Fruit fly (Drosophila melanogaster) whole organism, embryonic: Measurements from ENCODE around the gene PH4alphaSG2.

ENCODE experiments used
- Abd-B ChIP-seq: fragments of 200-800 bp; sonication (Bioruptor generic); optimal IDR thresholded peaks from 2 replicates; lab custom pipeline; 2018; ENCODE audit warnings: missing biosample characterization, mild to moderate bottlenecking, missing genetic modification characterization, moderate library complexity
- Awh ChIP-seq: fragments of 200-800 bp; sonication (Bioruptor generic); IDR thresholded peaks from 2 replicates; pipeline ENCODE4, ENCODE4 v1.3.6; 2022; ENCODE audit warnings: missing biosample characterization, missing genetic modification characterization
- B-H1 ChIP-seq: fragments of 200-800 bp; sonication (Bioruptor generic); IDR thresholded peaks from 3 replicates; pipeline ENCODE4 v1.3.6; 2022; ENCODE audit warnings: missing biosample characterization, missing genetic modification characterization
- BEAF-32 ChIP-seq: fragments of 200-800 bp; sonication (Bioruptor generic); optimal IDR thresholded peaks from 3 replicates; lab custom pipeline; 2017; ENCODE audit warnings: missing biosample characterization, missing genetic modification characterization, mild to moderate bottlenecking, moderate library complexity, missing genetic modification reagents
- Bteb2 ChIP-seq: fragments of 200-800 bp; sonication (Bioruptor generic); optimal IDR thresholded peaks from 2 replicates; lab custom pipeline; 2016; ENCODE audit warnings: missing biosample characterization, missing genetic modification characterization
- CG10543 ChIP-seq: fragments of 200-800 bp; sonication (Bioruptor generic); optimal IDR thresholded peaks from 3 replicates; lab custom pipeline; 2017; ENCODE audit warnings: missing biosample characterization, mild to moderate bottlenecking, missing genetic modification characterization, moderate library complexity
- CG10654 ChIP-seq: fragments of 200-800 bp; sonication (Bioruptor generic); optimal IDR thresholded peaks from 2 replicates; lab custom pipeline; 2016; ENCODE audit warnings: missing biosample characterization, missing genetic modification characterization
- CG11093 ChIP-seq: fragments of 200-800 bp; sonication (Bioruptor generic); IDR thresholded peaks from 3 replicates; pipeline ENCODE4 v1.3.6; 2022; ENCODE audit warnings: missing biosample characterization, missing genetic modification characterization
- CG11504 ChIP-seq: fragments of 200-800 bp; sonication (Bioruptor generic); optimal IDR thresholded peaks from 3 replicates; lab custom pipeline; 2019; ENCODE audit warnings: missing biosample characterization, mild to moderate bottlenecking, missing genetic modification characterization, moderate library complexity
- CG13296 ChIP-seq: fragments of 200-800 bp; sonication (Bioruptor generic); optimal IDR thresholded peaks from 3 replicates; lab custom pipeline; 2018; ENCODE audit warnings: missing biosample characterization, mild to moderate bottlenecking, missing genetic modification characterization
- CG14014 ChIP-seq: fragments of 200-800 bp; sonication (Bioruptor generic); IDR thresholded peaks from 2 replicates; pipeline ENCODE4 v1.3.6; 2022; ENCODE audit warnings: missing biosample characterization, missing genetic modification characterization
- CG14667 ChIP-seq: fragments of 200-800 bp; sonication (Bioruptor generic); IDR thresholded peaks from 2 replicates; pipeline ENCODE4 v1.3.6; 2022; ENCODE audit warnings: missing biosample characterization, missing genetic modification characterization
- CG15011 ChIP-seq: fragments of 200-800 bp; sonication (Bioruptor generic); optimal IDR thresholded peaks from 3 replicates; lab custom pipeline; 2018; ENCODE audit warnings: missing biosample characterization, mild to moderate bottlenecking, missing genetic modification characterization
- CG15696 ChIP-seq: fragments of 200-800 bp; sonication (Bioruptor generic); optimal IDR thresholded peaks from 2 replicates; lab custom pipeline; 2019; ENCODE audit warnings: missing biosample characterization, mild to moderate bottlenecking, missing genetic modification characterization, moderate library complexity
- CG1602 ChIP-seq: fragments of 200-800 bp; sonication (Bioruptor generic); optimal IDR thresholded peaks from 3 replicates; lab custom pipeline; 2016; ENCODE audit warnings: missing biosample characterization, missing genetic modification characterization
- CG16863 ChIP-seq: fragments of 200-800 bp; sonication (Bioruptor generic); optimal IDR thresholded peaks from 3 replicates; lab custom pipeline; 2016; ENCODE audit warnings: missing biosample characterization, missing genetic modification characterization
- CG17359 ChIP-seq: fragments of 200-800 bp; sonication (Bioruptor generic); optimal IDR thresholded peaks from 3 replicates; lab custom pipeline; 2018; ENCODE audit warnings: missing biosample characterization, mild to moderate bottlenecking, missing genetic modification characterization, moderate library complexity
- CG30020 ChIP-seq: fragments of 200-800 bp; optimal IDR thresholded peaks from 2 replicates; lab custom pipeline; 2019; ENCODE audit warnings: missing biosample characterization, mild to moderate bottlenecking, missing genetic modification characterization, moderate library complexity
- CG33213 ChIP-seq: fragments of 200-800 bp; sonication (Bioruptor generic); optimal IDR thresholded peaks from 3 replicates; lab custom pipeline; 2016; ENCODE audit warnings: missing biosample characterization, missing genetic modification characterization
- CG5180 ChIP-seq: fragments of 200-800 bp; sonication (Bioruptor generic); optimal IDR thresholded peaks from 3 replicates; lab custom pipeline; 2017; ENCODE audit warnings: missing biosample characterization, missing genetic modification characterization, mild to moderate bottlenecking, moderate library complexity, missing genetic modification reagents
- CG6683 ChIP-seq: fragments of 200-800 bp; sonication (Bioruptor generic); optimal IDR thresholded peaks from 2 replicates; lab custom pipeline; 2017; ENCODE audit warnings: missing biosample characterization, mild to moderate bottlenecking, missing genetic modification characterization, missing genetic modification reagents
- CG6791 ChIP-seq: fragments of 200-800 bp; sonication (Bioruptor generic); IDR thresholded peaks from 3 replicates; pipeline ENCODE4 v1.3.6; 2022; ENCODE audit warnings: missing biosample characterization, missing genetic modification characterization; ENCODE audit not compliant: partially characterized antibody
- CG7556 ChIP-seq: fragments of 200-800 bp; sonication (Bioruptor generic); optimal IDR thresholded peaks from 2 replicates; lab custom pipeline; 2017; ENCODE audit warnings: missing biosample characterization, mild to moderate bottlenecking, missing genetic modification characterization
- CG7786 ChIP-seq: fragments of 200-800 bp; sonication (Bioruptor generic); optimal IDR thresholded peaks from 2 replicates; lab custom pipeline; 2016; ENCODE audit warnings: missing biosample characterization, missing genetic modification characterization
- CG8290 ChIP-seq, 3 experiments: fragments of 200-800 bp; sonication (Bioruptor generic); optimal IDR thresholded peaks; 2 replicates each; lab custom pipeline; 2016 to 2019; ENCODE audit warnings: missing biosample characterization in 3 of 3, missing genetic modification characterization in 3 of 3, mild to moderate bottlenecking in 2 of 3, moderate library complexity in 1 of 3
- CG8765 ChIP-seq: fragments of 200-800 bp; sonication (Bioruptor generic); IDR thresholded peaks from 2 replicates; pipeline ENCODE4 v1.3.6; 2022; ENCODE audit warnings: missing biosample characterization, missing genetic modification characterization
- Dip3 ChIP-seq: fragments of 200-800 bp; sonication (Bioruptor generic); optimal IDR thresholded peaks from 3 replicates; lab custom pipeline; 2016; ENCODE audit warnings: missing biosample characterization, missing genetic modification characterization
- Ets65A ChIP-seq: fragments of 200-800 bp; sonication (Bioruptor generic); peaks from one replicate; lab custom pipeline; 2016; ENCODE audit warnings: missing biosample characterization, missing genetic modification characterization
- Fer3 ChIP-seq: fragments of 200-800 bp; sonication (Bioruptor generic); optimal IDR thresholded peaks from 2 replicates; lab custom pipeline; 2018; ENCODE audit warnings: missing biosample characterization, mild to moderate bottlenecking, missing genetic modification characterization, moderate library complexity
- MBD-R2 ChIP-seq: fragments of 200-800 bp; sonication (Bioruptor generic); IDR thresholded peaks from 2 replicates; pipeline ENCODE4 v1.3.6; 2022; ENCODE audit warnings: missing biosample characterization, missing genetic modification characterization
- PHDP ChIP-seq: fragments of 200-800 bp; sonication (Bioruptor generic); optimal IDR thresholded peaks from 3 replicates; lab custom pipeline; 2018; ENCODE audit warnings: missing biosample characterization, mild to moderate bottlenecking, missing genetic modification characterization, moderate library complexity
- Ssrp ChIP-seq: fragments of 200-800 bp; sonication (Bioruptor generic); optimal IDR thresholded peaks from 2 replicates; lab custom pipeline; 2018; ENCODE audit warnings: missing biosample characterization, mild to moderate bottlenecking, missing genetic modification characterization, moderate library complexity
- Stat92E ChIP-seq, 3 experiments: fragments of >200 bp in 2 of 3; fragments of 200-800 bp in 1 of 3; sonication (Bioruptor generic) in 1 of 3; optimal IDR thresholded peaks; 2 replicates each; lab custom pipeline; 2017 to 2019; ENCODE audit warnings: missing biosample characterization in 3 of 3, missing genetic modification characterization in 3 of 3, mild to moderate bottlenecking in 1 of 3, moderate library complexity in 1 of 3
- bsh ChIP-seq, 2 experiments: fragments of 200-800 bp; sonication (Bioruptor generic); optimal IDR thresholded peaks; 2 replicates each; lab custom pipeline; 2017 to 2018; ENCODE audit warnings: mild to moderate bottlenecking in 2 of 2, missing biosample characterization in 2 of 2, missing genetic modification characterization in 2 of 2, moderate library complexity in 1 of 2
- cato ChIP-seq: fragments of 200-800 bp; sonication (Bioruptor generic); optimal IDR thresholded peaks from 2 replicates; lab custom pipeline; 2016; ENCODE audit warnings: missing biosample characterization, missing genetic modification characterization, borderline replicate concordance
- dati ChIP-seq: fragments of 200-800 bp; sonication (Bioruptor generic); IDR thresholded peaks from 2 replicates; pipeline ENCODE4 v1.3.6; 2022; ENCODE audit warnings: missing biosample characterization, missing genetic modification characterization
- grau ChIP-seq: fragments of 200-800 bp; optimal IDR thresholded peaks from 3 replicates; lab custom pipeline; 2019; ENCODE audit warnings: missing biosample characterization, mild to moderate bottlenecking, missing genetic modification characterization, moderate library complexity
- gsb ChIP-seq: fragments of 200-800 bp; sonication (Bioruptor generic); IDR thresholded peaks from 2 replicates; pipeline ENCODE4 v1.3.6; 2022; ENCODE audit warnings: missing biosample characterization, missing genetic modification characterization
- hbn ChIP-seq: fragments of 200-800 bp; sonication (Bioruptor generic); IDR thresholded peaks from 2 replicates; pipeline ENCODE4 v1.3.6; 2022; ENCODE audit warnings: missing biosample characterization, missing genetic modification characterization; ENCODE audit not compliant: partially characterized antibody
- luna ChIP-seq: fragments of 200-800 bp; sonication (Bioruptor generic); optimal IDR thresholded peaks from 2 replicates; lab custom pipeline; 2016; ENCODE audit warnings: missing biosample characterization, missing genetic modification characterization
- psq ChIP-seq: fragments of 200-800 bp; sonication (Bioruptor generic); optimal IDR thresholded peaks from 2 replicates; lab custom pipeline; 2017; ENCODE audit warnings: missing biosample characterization, missing genetic modification characterization
- pzg ChIP-seq: fragments of 200-800 bp; sonication (Bioruptor generic); optimal IDR thresholded peaks from 3 replicates; lab custom pipeline; 2018; ENCODE audit warnings: missing biosample characterization, mild to moderate bottlenecking, missing genetic modification characterization, moderate library complexity
- ranshi ChIP-seq: fragments of 200-800 bp; sonication (Bioruptor generic); IDR thresholded peaks from 2 replicates; pipeline ENCODE4 v1.3.6; 2022; ENCODE audit warnings: missing biosample characterization, missing genetic modification characterization
- sc ChIP-seq, 3 experiments: fragments of >200 bp in 2 of 3; fragments of 200-800 bp in 1 of 3; sonication (Bioruptor generic) in 1 of 3; optimal IDR thresholded peaks; 2 replicates in 2 of 3; 3 replicates in 1 of 3; lab custom pipeline; 2017; ENCODE audit warnings: mild to moderate bottlenecking in 1 of 3, missing biosample characterization in 1 of 3, missing genetic modification characterization in 1 of 3, missing genetic modification reagents in 1 of 3
- schlank ChIP-seq: fragments of 200-800 bp; sonication (Bioruptor generic); optimal IDR thresholded peaks from 2 replicates; lab custom pipeline; 2018; ENCODE audit warnings: missing biosample characterization, mild to moderate bottlenecking, missing genetic modification characterization
- sim ChIP-seq: fragments of 200-800 bp; sonication (Bioruptor generic); IDR thresholded peaks from 2 replicates; pipeline ENCODE4 v1.3.6; 2022; ENCODE audit warnings: missing biosample characterization, missing genetic modification characterization
- trem ChIP-seq: fragments of 200-800 bp; optimal IDR thresholded peaks from 3 replicates; lab custom pipeline; 2019; ENCODE audit warnings: missing biosample characterization, mild to moderate bottlenecking, missing genetic modification characterization, moderate library complexity
- twi ChIP-seq: fragments of 200-800 bp; optimal IDR thresholded peaks from 2 replicates; lab custom pipeline; 2019; ENCODE audit warnings: missing biosample characterization, mild to moderate bottlenecking, missing genetic modification characterization, moderate library complexity

The PH4alphaSG2 gene

dm6 chr3R:30540196-30540595 is 50.3 kb downstream of the PH4alphaSG2 start (continued):
- TF ChIP-seq CG14667 (peak; percentile 90), Abd-B (GFP tag; lab: Kevin White, UChicago) (peak; percentile 93), CG15011 (GFP tag; lab: Kevin White, UChicago) (peak; percentile 87), Bteb2 (GFP tag; lab: Kevin White, UChicago) (peak; percentile 88), sc (optimal IDR thresholded peaks at IDR 0.05; lab: Kevin White, UChicago) (no peak), sc (GFP tag; optimal IDR thresholded peaks at IDR 0.05; lab: Kevin White, UChicago) (peak; percentile 73), PHDP (tag; lab: Kevin White, UChicago) (peak; percentile 93), CG17359 (tag; lab: Kevin White, UChicago) (peak; percentile 95), CG7786 (GFP tag; lab: Kevin White, UChicago) (peak; percentile 94), MBD-R2 (GFP tag; lab: Robert Waterston, UW) (peak; percentile 86), CG13296 (GFP tag; lab: Kevin White, UChicago) (peak; percentile 91), cato (GFP tag; lab: Kevin White, UChicago) (peak; percentile 79), pzg (peak; percentile 16), Dip3 (GFP tag; lab: Kevin White, UChicago) (peak; percentile 85), dati (peak; percentile 88), CG16863 (peak; percentile 92), twi (tag; lab: Kevin White, UChicago) (peak; percentile 69), CG11093 (GFP tag; lab: Robert Waterston, UW) (peak; percentile 85; the same call in 2 of the 3 replicates), CG14014 (GFP tag; lab: Robert Waterston, UW) (peak; percentile 91), CG6683 (GFP tag; lab: Kevin White, UChicago) (peak; percentile 81), Ssrp (tag; lab: Kevin White, UChicago) (peak; percentile 88), CG6791 (GFP tag; lab: Robert Waterston, UW) (no peak), CG5180 (GFP tag; lab: Kevin White, UChicago) (peak; percentile 84), ranshi (peak; percentile 94), trem (peak; percentile 61), psq (GFP tag; lab: Kevin White, UChicago) (peak; percentile 69), CG10543 (GFP tag; lab: Kevin White, UChicago) (peak; percentile 94), schlank (peak; percentile 89), CG11504 (tag; lab: Kevin White, UChicago) (peak; percentile 93), BEAF-32 (GFP tag; lab: Kevin White, UChicago) (no peak), gsb (GFP tag; lab: Robert Waterston, UW) (peak; percentile 89), grau (tag; lab: Kevin White, UChicago) (peak; percentile 88), Stat92E (GFP tag; optimal IDR thresholded peaks at IDR 0.05; lab: Kevin White, UChicago) (peak in 1 of 3 experiments; percentile 57), CG15696 (tag; lab: Kevin White, UChicago) (peak; percentile 63), CG33213 (peak; percentile 94), CG7556 (peak; percentile 92), bsh (GFP tag; optimal IDR thresholded peaks at IDR 0.05; lab: Kevin White, UChicago) (peak; percentile 13 to 93), Awh (peak; percentile 93), hbn (GFP tag; lab: Robert Waterston, UW) (no peak), CG8765 (0 out of 2 replicates have a peak, but pooled peaks have one; percentile 58), luna (GFP tag; lab: Kevin White, UChicago) (peak; percentile 85), CG1602 (GFP tag; lab: Kevin White, UChicago) (peak; percentile 87), B-H1 (GFP tag; lab: Robert Waterston, UW) (peak; percentile 91), Ets65A (peak; percentile 99), Fer3 (tag; lab: Kevin White, UChicago) (peak; percentile 95), CG10654 (GFP tag; lab: Kevin White, UChicago) (peak; percentile 93), CG8290 (GFP tag; optimal IDR thresholded peaks at IDR 0.05; lab: Kevin White, UChicago) (peak; percentile 78), CG8290 (tag; optimal IDR thresholded peaks at IDR 0.05; lab: Kevin White, UChicago) (peak in 1 of 2 experiments; percentile 91), sim (GFP tag; lab: Robert Waterston, UW) (peak; percentile 88), CG30020 (tag; lab: Kevin White, UChicago) (no peak)
